Fruit fly (Drosophila melanogaster) whole organism: ENCODE data around the gene Indy.

Experiments used
- EcR ChIP-seq, 2 experiments: fragments of >200 bp; optimal IDR thresholded peaks; 2 replicates each; lab custom pipeline; 2017; ENCODE audit warnings: missing biosample characterization in 2 of 2, missing genetic modification characterization in 2 of 2, missing genetic modification reagents in 2 of 2
- psq ChIP-seq: fragments of >200 bp; optimal IDR thresholded peaks from 2 replicates; lab custom pipeline; 2017
- usp ChIP-seq: fragments of >200 bp; optimal IDR thresholded peaks from 2 replicates; lab custom pipeline; 2017; ENCODE audit warnings: missing biosample characterization, missing genetic modification characterization, mixed read lengths

dm6 chr3L:18792009-18792339 is 54.1 kb downstream of the Indy start:
- no peak for TF ChIP-seq usp
- TF ChIP-seq EcR (GFP tag; optimal IDR thresholded peaks at IDR 0.05; lab: Kevin White, UChicago) = no peak
- TF ChIP-seq psq (lab: Kevin White, UChicago) = no peak
